Worm (Caenorhabditis elegans): ENCODE measurements around the gene H40L08.2.

The H40L08.2 gene

DNA sequence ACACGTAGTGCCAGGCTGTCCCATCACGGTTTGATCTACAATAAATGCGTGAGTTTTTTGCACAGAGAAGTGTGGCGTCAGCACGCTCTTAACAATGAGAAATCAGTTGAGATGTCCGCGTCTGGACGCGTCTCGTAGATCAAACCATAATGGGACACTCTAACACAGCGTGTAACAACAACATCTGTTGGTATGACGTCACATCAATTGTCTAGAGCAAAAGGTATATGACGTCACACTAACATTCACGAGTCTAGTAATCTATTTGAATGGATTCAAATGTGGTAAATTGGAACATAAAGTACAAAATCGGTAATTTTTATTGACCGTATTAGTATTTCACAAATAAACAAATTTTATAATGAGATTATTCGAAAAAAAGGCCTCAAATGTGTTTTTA is 38.2 kb upstream of the H40L08.2 start:
- TF ChIP-seq lin-35 (GFP tag; optimal IDR thresholded peaks at IDR 0.05) = no peak
- TF ChIP-seq hpl-2 (GFP tag; optimal IDR thresholded peaks at IDR 0.05) = no peak
- TF ChIP-seq mef-2 (tag; optimal IDR thresholded peaks at IDR 0.05) = no peak
- no peak for TF ChIP-seq nhr-19 (GFP tag; conservative IDR thresholded peaks at IDR 0.05)
- TF ChIP-seq aly-2 (tag; optimal IDR thresholded peaks at IDR 0.05) = no peak
- TF ChIP-seq snpc-4 (tag; optimal IDR thresholded peaks at IDR 0.05) = no peak
- no peak for TF ChIP-seq Y116A8C.19 (tag; optimal IDR thresholded peaks at IDR 0.05; ENCODE audit: borderline replicate concordance)
- TF ChIP-seq ama-1 (optimal IDR thresholded peaks at IDR 0.05) = no peak
- TF ChIP-seq tlp-1 (tag; optimal IDR thresholded peaks at IDR 0.05) = no peak
- no peak for TF ChIP-seq ceh-63 (GFP tag; optimal IDR thresholded peaks at IDR 0.05)
- no peak for TF ChIP-seq nhr-11 (tag; optimal IDR thresholded peaks at IDR 0.05)
- TF ChIP-seq ceh-82 (tag; optimal IDR thresholded peaks at IDR 0.05) = no peak
- no peak for TF ChIP-seq tbx-2 (tag; optimal IDR thresholded peaks at IDR 0.05)
- no peak for TF ChIP-seq rnt-1 (tag; optimal IDR thresholded peaks at IDR 0.05)
- TF ChIP-seq elt-3 (tag; optimal IDR thresholded peaks at IDR 0.05) = no peak
- TF ChIP-seq mep-1 (tag; optimal IDR thresholded peaks at IDR 0.05) = no peak

DNA sequence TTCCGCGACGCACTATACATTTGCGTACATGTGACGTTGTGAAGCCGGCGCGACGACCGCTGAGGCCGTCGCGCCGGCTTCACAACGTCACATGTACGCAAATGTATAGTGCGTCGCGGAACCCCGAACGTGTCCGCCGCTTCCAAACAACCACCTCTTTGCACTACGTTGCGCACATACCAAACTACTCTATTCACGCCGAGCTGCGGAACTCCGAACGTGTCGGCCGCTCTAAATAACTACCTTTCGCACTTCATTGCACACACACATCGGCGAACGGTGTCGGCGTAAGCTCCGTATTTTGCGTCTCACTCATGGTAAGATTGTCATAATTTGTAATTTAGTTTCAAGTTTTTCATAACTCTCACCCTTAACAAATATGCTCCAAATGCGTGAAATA is 34.6 kb upstream of the H40L08.2 start:
- no peak for TF ChIP-seq rnt-1 (tag; optimal IDR thresholded peaks at IDR 0.05)
- TF ChIP-seq ets-5 (GFP tag; IDR thresholded peaks at IDR 0.05) = no peak
- TF ChIP-seq snpc-4 (tag; optimal IDR thresholded peaks at IDR 0.05) = peak; percentile 5
- TF ChIP-seq ztf-4 (tag; optimal IDR thresholded peaks at IDR 0.05) = no peak

DNA sequence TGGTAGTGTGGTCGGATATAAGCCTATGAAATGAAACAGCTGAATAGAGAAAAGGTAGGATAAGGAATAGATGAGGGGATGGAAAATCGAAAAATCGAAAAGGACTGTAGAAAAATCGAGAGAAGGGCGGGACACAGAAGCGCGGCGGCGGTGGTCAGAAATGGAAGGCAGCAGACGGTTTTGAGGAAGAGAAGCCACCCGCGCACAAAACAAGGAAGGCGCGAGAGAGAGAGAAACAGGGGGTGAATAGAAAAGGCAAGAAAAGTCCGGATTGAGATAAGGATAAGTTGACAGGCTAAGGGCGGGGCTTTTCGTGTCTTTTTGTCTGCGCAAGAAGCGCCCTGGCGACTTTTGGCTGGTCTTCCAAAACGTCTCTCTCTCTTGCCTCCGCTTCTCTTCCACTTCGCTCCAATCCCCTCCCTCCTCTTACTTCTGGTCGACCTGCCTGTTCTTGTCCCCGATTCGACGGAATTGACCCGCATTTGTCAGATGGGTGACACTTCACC is 30.3 kb upstream of the H40L08.2 start, which contains the start of gene mlt-9:
Gene mlt-9, minus strand, starts transcription at position 51 of the 506 bp plus-strand sequence.
- TF ChIP-seq blmp-1 (tag; optimal IDR thresholded peaks at IDR 0.05) = peak; percentile 54
- no peak for TF ChIP-seq dsc-1 (tag; optimal IDR thresholded peaks at IDR 0.05)

ce11 chrX:15104963-15105493 is 27.5 kb upstream of the H40L08.2 start:
- no peak for TF ChIP-seq lir-3 (tag; optimal IDR thresholded peaks at IDR 0.05; ENCODE audit: poor library complexity)
- TF ChIP-seq sox-4 (tag; optimal IDR thresholded peaks at IDR 0.05) = no peak
- peak; percentile 94 for TF ChIP-seq blmp-1 (tag; optimal IDR thresholded peaks at IDR 0.05)

DNA sequence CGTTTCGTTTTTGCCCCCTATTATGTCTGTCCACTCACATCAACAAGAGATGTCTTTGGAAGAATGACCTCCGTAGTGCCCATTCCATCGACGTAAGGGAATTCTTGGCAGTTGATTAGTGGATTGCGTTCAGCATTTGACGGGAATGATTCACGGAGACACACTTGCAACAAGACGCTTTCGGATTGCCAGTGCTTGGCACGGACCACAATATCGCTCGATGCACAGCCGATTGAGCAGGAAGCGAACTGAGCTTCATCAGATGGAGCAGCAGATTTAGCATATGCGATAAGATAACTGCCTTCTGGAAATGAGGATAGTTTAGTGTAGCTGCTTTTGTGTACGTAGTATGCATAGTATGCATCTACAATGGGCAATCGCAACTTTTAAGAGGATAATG is 25.9 kb upstream of the H40L08.2 start:
- TF ChIP-seq ceh-90 (tag; optimal IDR thresholded peaks at IDR 0.05) = no peak
- no peak for TF ChIP-seq pax-3 (tag; optimal IDR thresholded peaks at IDR 0.05)
- no peak for TF ChIP-seq nhr-19 (GFP tag; conservative IDR thresholded peaks at IDR 0.05)
- TF ChIP-seq swsn-7 (tag; optimal IDR thresholded peaks at IDR 0.05) = no peak
- TF ChIP-seq lir-3 (tag; optimal IDR thresholded peaks at IDR 0.05; ENCODE audit: poor library complexity) = no peak
- TF ChIP-seq jun-1 (tag; optimal IDR thresholded peaks at IDR 0.05) = no peak
- TF ChIP-seq nhr-47 (tag; optimal IDR thresholded peaks at IDR 0.05) = no peak
- TF ChIP-seq unc-130 (tag; optimal IDR thresholded peaks at IDR 0.05) = no peak
- TF ChIP-seq lin-14 (GFP tag; optimal IDR thresholded peaks at IDR 0.05) = no peak
- no peak for TF ChIP-seq hpl-2 (GFP tag; optimal IDR thresholded peaks at IDR 0.05)
- TF ChIP-seq rnt-1 (tag; optimal IDR thresholded peaks at IDR 0.05) = no peak
- no peak for TF ChIP-seq alr-1 (tag; optimal IDR thresholded peaks at IDR 0.05; ENCODE audit: borderline replicate concordance)
- TF ChIP-seq sup-37 (GFP tag; optimal IDR thresholded peaks at IDR 0.05) = no peak
- no peak for TF ChIP-seq nhr-85 (tag)
- no peak for TF ChIP-seq egl-27 (tag; optimal IDR thresholded peaks at IDR 0.05)

Measured in whole organism, L1 larva.